Fruit fly (Drosophila melanogaster) S2 (cell line): ENCODE results near the gene AOX3.

ENCODE experiments used
- CG8478 ChIP-seq: fragments of >200 bp; optimal IDR thresholded peaks from 2 replicates; lab custom pipeline; 2018
- CTCF ChIP-seq, 2 experiments: fragments of >200 bp; optimal IDR thresholded peaks; 2 replicates each; lab custom pipeline; 2018

DNA sequence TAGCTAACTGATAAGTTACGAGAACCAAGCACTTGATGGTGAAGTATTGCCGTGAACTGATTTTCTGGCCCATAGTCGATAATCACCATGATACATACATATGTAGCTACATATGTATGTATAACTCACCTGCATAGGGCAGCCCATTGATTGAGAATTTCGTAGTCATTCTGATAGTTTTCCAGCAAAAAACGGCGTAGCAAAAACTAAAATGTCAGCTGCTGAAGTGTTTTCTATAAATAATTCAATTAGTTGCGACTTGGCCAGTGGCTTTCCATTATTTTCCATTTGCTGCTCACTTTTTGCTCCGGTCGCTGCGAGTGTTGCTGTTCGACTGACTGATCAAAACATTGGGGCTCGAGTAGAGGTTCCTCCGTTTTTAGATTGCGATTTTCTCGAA, 762 bp downstream of the AOX3 start:
- TF ChIP-seq CTCF (optimal IDR thresholded peaks at IDR 0.05; lab: Kevin White, UChicago) (no peak), CG8478 (lab: Kevin White, UChicago) (no peak)
